Fruit fly (Drosophila melanogaster): ENCODE measurements around the gene CG45307.

The CG45307 gene

dm6 chr2L:8735572-8735996 is 16.3 kb downstream of the CG45307 start (continued):
- peak; percentile 62 for TF ChIP-seq Sox14 (GFP tag; optimal IDR thresholded peaks at IDR 0.05)
- peak; percentile 19 for TF ChIP-seq CG6808 (GFP tag; optimal IDR thresholded peaks at IDR 0.05)
- TF ChIP-seq CG15336 (GFP tag; IDR thresholded peaks at IDR 0.05), result peak; percentile 27; the same call in 1 of the 2 replicates
- peak; percentile 43 for TF ChIP-seq CG6276 (GFP tag; optimal IDR thresholded peaks at IDR 0.05)

dm6 chr2L:8734998-8735397 is 16.9 kb downstream of the CG45307 start:
- peak; percentile 34 for TF ChIP-seq Blimp-1 (GFP tag; optimal IDR thresholded peaks at IDR 0.05)
- no peak for TF ChIP-seq CG6854 (GFP tag; optimal IDR thresholded peaks at IDR 0.05)

dm6 chr2L:8734304-8734703 is 17.6 kb downstream of the CG45307 start:
- TF ChIP-seq Hr4 (GFP tag; optimal IDR thresholded peaks at IDR 0.05), result no peak
- TF ChIP-seq fkh (GFP tag; optimal IDR thresholded peaks at IDR 0.05), result peak; percentile 65

dm6 chr2L:8732702-8733101 is 19.2 kb downstream of the CG45307 start:
- no peak for TF ChIP-seq pdm3 (GFP tag; optimal IDR thresholded peaks at IDR 0.05)
- no peak for TF ChIP-seq lz (GFP tag; optimal IDR thresholded peaks at IDR 0.05)
- TF ChIP-seq CG6808 (GFP tag; optimal IDR thresholded peaks at IDR 0.05), result no peak
- no peak for TF ChIP-seq acj6 (GFP tag; optimal IDR thresholded peaks at IDR 0.05)
- TF ChIP-seq CG6276 (GFP tag; optimal IDR thresholded peaks at IDR 0.05), result no peak
- TF ChIP-seq Ets21C (GFP tag; optimal IDR thresholded peaks at IDR 0.05), result no peak
- no peak for TF ChIP-seq Hr38 (GFP tag; optimal IDR thresholded peaks at IDR 0.05)
- TF ChIP-seq net (GFP tag; optimal IDR thresholded peaks at IDR 0.05), result no peak
- peak; percentile 12; the same call in 1 of the 2 replicates for TF ChIP-seq Gug (GFP tag; IDR thresholded peaks at IDR 0.05)
- TF ChIP-seq Eip93F (GFP tag; optimal IDR thresholded peaks at IDR 0.05), result no peak
- no peak for TF ChIP-seq Ets96B (tag; optimal IDR thresholded peaks at IDR 0.05)
- TF ChIP-seq CG7368 (GFP tag; optimal IDR thresholded peaks at IDR 0.05), result no peak
- no peak for TF ChIP-seq Blimp-1 (GFP tag; optimal IDR thresholded peaks at IDR 0.05)
- TF ChIP-seq Sox15 (GFP tag; optimal IDR thresholded peaks at IDR 0.05), result no peak
- TF ChIP-seq ss (GFP tag; optimal IDR thresholded peaks at IDR 0.05), result no peak
- TF ChIP-seq fkh (GFP tag; optimal IDR thresholded peaks at IDR 0.05), result no peak
- TF ChIP-seq CG31627 (GFP tag; optimal IDR thresholded peaks at IDR 0.05), result peak; percentile 8
- TF ChIP-seq CG6792 (GFP tag; optimal IDR thresholded peaks at IDR 0.05), result no peak
- peak; percentile 16 for TF ChIP-seq OdsH (GFP tag; optimal IDR thresholded peaks at IDR 0.05)
- no peak for TF ChIP-seq CG9139 (GFP tag; optimal IDR thresholded peaks at IDR 0.05)
- no peak for TF ChIP-seq dsx (GFP tag; optimal IDR thresholded peaks at IDR 0.05; ENCODE audit: poor library complexity, severe bottlenecking)
- TF ChIP-seq achi (GFP tag; optimal IDR thresholded peaks at IDR 0.05), result no peak
- TF ChIP-seq Hr39 (GFP tag; optimal IDR thresholded peaks at IDR 0.05), result peak; percentile 8
- TF ChIP-seq CG6854 (GFP tag; optimal IDR thresholded peaks at IDR 0.05), result no peak
- TF ChIP-seq CG10669 (GFP tag; optimal IDR thresholded peaks at IDR 0.05), result no peak
- no peak for TF ChIP-seq CG16779 (tag; optimal IDR thresholded peaks at IDR 0.05)
- no peak for TF ChIP-seq fd85E (GFP tag; optimal IDR thresholded peaks at IDR 0.05)
- TF ChIP-seq Sox14 (GFP tag; optimal IDR thresholded peaks at IDR 0.05), result no peak
- TF ChIP-seq Lpt (GFP tag; optimal IDR thresholded peaks at IDR 0.05), result no peak
- TF ChIP-seq fd59A (GFP tag; optimal IDR thresholded peaks at IDR 0.05), result no peak
- TF ChIP-seq Eip75B (GFP tag; optimal IDR thresholded peaks at IDR 0.05), result no peak
- TF ChIP-seq dac (GFP tag; optimal IDR thresholded peaks at IDR 0.05), result no peak
- peak; percentile 11 for TF ChIP-seq CG32006 (GFP tag; optimal IDR thresholded peaks at IDR 0.05)
- TF ChIP-seq CG6163 (GFP tag; IDR thresholded peaks at IDR 0.05), result peak; percentile 46; the same call in 1 of the 3 replicates
- no peak for TF ChIP-seq svp (GFP tag)
- TF ChIP-seq Eip78C (GFP tag), result peak; percentile 62
- peak; percentile 3 for TF ChIP-seq Hr4 (GFP tag; optimal IDR thresholded peaks at IDR 0.05)
- TF ChIP-seq CG34406 (GFP tag; optimal IDR thresholded peaks at IDR 0.05), result no peak
